Worm (Caenorhabditis elegans) whole organism, L1 larva: ENCODE measurements around the gene R11H6.5.

Source experiments
- aly-2 ChIP-seq: fragments of 150-350 bp; optimal IDR thresholded peaks from 2 replicates; lab custom pipeline; 2014; ENCODE audit warnings: missing biosample characterization, missing genetic modification characterization
- ces-1 ChIP-seq: fragments of 150-350 bp; optimal IDR thresholded peaks from 2 replicates; lab custom pipeline; 2014; ENCODE audit warnings: missing biosample characterization, missing genetic modification reagents, missing genetic modification characterization
- egl-27 ChIP-seq, 2 experiments: fragments of 150-350 bp in 1 of 2; sonication (generic microtip); optimal IDR thresholded peaks; 3 replicates each; lab custom pipeline; 2017 to 2018; ENCODE audit warnings: missing biosample characterization in 2 of 2, missing genetic modification characterization in 2 of 2, missing genetic modification reagents in 2 of 2
- lin-13 ChIP-seq: fragments of 150-350 bp; optimal IDR thresholded peaks from 2 replicates; lab custom pipeline; 2014; ENCODE audit warnings: missing biosample characterization, missing genetic modification reagents, missing genetic modification characterization
- mdl-1 ChIP-seq, 2 experiments: fragments of 150-350 bp; optimal IDR thresholded peaks; 2 replicates each; lab custom pipeline; 2014 to 2017; ENCODE audit warnings: missing biosample characterization in 2 of 2, missing genetic modification characterization in 2 of 2, inconsistent platforms in 1 of 2
- nhr-12 ChIP-seq: sonication (generic microtip); optimal IDR thresholded peaks from 2 replicates; lab custom pipeline; 2017; ENCODE audit warnings: missing biosample characterization, missing genetic modification characterization
- nhr-76 ChIP-seq: sonication (generic microtip); optimal IDR thresholded peaks from 2 replicates; lab custom pipeline; 2017; ENCODE audit warnings: missing biosample characterization, missing genetic modification characterization
- nhr-77 ChIP-seq: fragments of 150-350 bp; optimal IDR thresholded peaks from 2 replicates; lab custom pipeline; 2014; ENCODE audit warnings: missing biosample characterization, missing genetic modification characterization
- nhr-90 ChIP-seq: sonication (generic microtip); optimal IDR thresholded peaks from 2 replicates; lab custom pipeline; 2016; ENCODE audit warnings: mild to moderate bottlenecking, missing genetic modification characterization, missing compliant biosample characterization; ENCODE audit not compliant: poor library complexity
- snpc-4 ChIP-seq: fragments of 150-350 bp; optimal IDR thresholded peaks from 2 replicates; lab custom pipeline; 2014; ENCODE audit warnings: missing biosample characterization, missing genetic modification characterization
- tbx-2 ChIP-seq: sonication (generic microtip); optimal IDR thresholded peaks from 2 replicates; lab custom pipeline; 2016; ENCODE audit warnings: missing genetic modification characterization, missing compliant biosample characterization

DNA sequence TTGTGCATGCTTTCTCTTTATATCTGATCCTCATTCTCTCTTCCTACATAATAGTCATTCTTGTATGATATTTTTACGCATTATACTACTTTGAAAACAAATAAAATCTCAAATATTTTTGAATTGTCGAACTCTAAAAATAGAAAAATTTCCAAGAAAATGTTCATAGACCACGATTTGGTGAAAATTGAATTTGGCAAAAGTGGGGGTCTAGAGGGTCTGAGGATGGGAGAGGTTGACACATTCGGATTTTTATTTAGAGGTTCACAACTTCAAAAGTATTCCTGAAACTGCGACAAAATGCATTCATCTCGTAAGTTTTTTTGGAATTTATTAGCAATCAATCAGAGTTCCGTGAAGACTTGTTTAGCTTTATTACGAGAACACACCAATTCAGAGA lies 12.1 kb downstream of the R11H6.5 start, which contains the start of gene glb-22:
- no peak for TF ChIP-seq snpc-4 (tag; lab: Kevin White, UChicago)
- no peak for TF ChIP-seq mdl-1 (tag; optimal IDR thresholded peaks at IDR 0.05; lab: Kevin White, UChicago)
- no peak for TF ChIP-seq egl-27 (tag; optimal IDR thresholded peaks at IDR 0.05; lab: Kevin White, UChicago)
- TF ChIP-seq nhr-77 (tag; lab: Kevin White, UChicago): no peak
- TF ChIP-seq nhr-90 (tag; lab: Kevin White, UChicago): no peak
- no peak for TF ChIP-seq nhr-76 (tag; lab: Kevin White, UChicago)
- no peak for TF ChIP-seq aly-2 (tag; lab: Kevin White, UChicago)
- no peak for TF ChIP-seq ces-1 (GFP tag; lab: Kevin White, UChicago)
- TF ChIP-seq tbx-2 (tag; lab: Kevin White, UChicago): no peak
- TF ChIP-seq lin-13 (GFP tag; lab: Kevin White, UChicago): no peak
- TF ChIP-seq nhr-12: no peak
